Fruit fly (Drosophila melanogaster) whole organism, embryonic: ENCODE data around the gene galla-2.

ENCODE experiments used
- Ada2b ChIP-seq: fragments of 200-800 bp; sonication (Bioruptor generic); IDR thresholded peaks from 2 replicates; pipeline ENCODE4 v1.3.6; 2022; ENCODE audit warnings: missing biosample characterization, missing genetic modification characterization
- B-H1 ChIP-seq: fragments of 200-800 bp; sonication (Bioruptor generic); IDR thresholded peaks from 3 replicates; pipeline ENCODE4 v1.3.6; 2022; ENCODE audit warnings: missing biosample characterization, missing genetic modification characterization
- CG10209 ChIP-seq: fragments of 200-800 bp; sonication (Bioruptor generic); optimal IDR thresholded peaks from 3 replicates; lab custom pipeline; 2017; ENCODE audit warnings: missing biosample characterization, mild to moderate bottlenecking, missing genetic modification characterization, missing genetic modification reagents
- CG10267 ChIP-seq: fragments of 200-800 bp; sonication (Bioruptor generic); optimal IDR thresholded peaks from 2 replicates; lab custom pipeline; 2018; ENCODE audit warnings: missing biosample characterization, mild to moderate bottlenecking, missing genetic modification characterization, moderate library complexity
- CG10321 ChIP-seq: fragments of 200-800 bp; sonication (Bioruptor generic); IDR thresholded peaks from 2 replicates; pipeline ENCODE4 v1.3.6; 2022; ENCODE audit warnings: missing biosample characterization, missing genetic modification characterization
- CG11695 ChIP-seq: fragments of 200-800 bp; sonication (Bioruptor generic); IDR thresholded peaks from 3 replicates; pipeline ENCODE4 v1.3.6; 2022; ENCODE audit warnings: missing biosample characterization, missing genetic modification characterization
- CG11696 ChIP-seq: fragments of 200-800 bp; sonication (Bioruptor generic); IDR thresholded peaks from 2 replicates; pipeline ENCODE4 v1.3.6; 2022; ENCODE audit warnings: missing biosample characterization, missing genetic modification characterization
- CG12219 ChIP-seq: fragments of 200-800 bp; sonication (Bioruptor generic); optimal IDR thresholded peaks from 3 replicates; lab custom pipeline; 2018; ENCODE audit warnings: missing biosample characterization, mild to moderate bottlenecking, missing genetic modification characterization
- CG12769 ChIP-seq: fragments of 200-800 bp; sonication (Bioruptor generic); optimal IDR thresholded peaks from 2 replicates; lab custom pipeline; 2019; ENCODE audit warnings: missing biosample characterization, mild to moderate bottlenecking, missing genetic modification characterization, moderate library complexity
- CG14050 ChIP-seq: fragments of 200-800 bp; sonication (Bioruptor generic); IDR thresholded peaks from 3 replicates; pipeline ENCODE4 v1.3.6; 2022; ENCODE audit warnings: missing biosample characterization, missing genetic modification characterization
- CG14441 ChIP-seq: fragments of 200-800 bp; sonication (Bioruptor generic); IDR thresholded peaks from 2 replicates; pipeline ENCODE4 v1.3.6; 2022; ENCODE audit warnings: missing biosample characterization, missing genetic modification characterization
- CG14667 ChIP-seq: fragments of 200-800 bp; sonication (Bioruptor generic); IDR thresholded peaks from 2 replicates; pipeline ENCODE4 v1.3.6; 2022; ENCODE audit warnings: missing biosample characterization, missing genetic modification characterization
- CG1792 ChIP-seq: fragments of 200-800 bp; sonication (Bioruptor generic); optimal IDR thresholded peaks from 2 replicates; lab custom pipeline; 2016; ENCODE audit warnings: missing biosample characterization, missing genetic modification characterization
- CG2202 ChIP-seq: fragments of 200-800 bp; sonication (Bioruptor generic); optimal IDR thresholded peaks from 2 replicates; lab custom pipeline; 2018; ENCODE audit warnings: missing biosample characterization, mild to moderate bottlenecking, missing genetic modification characterization
- CG33213 ChIP-seq: fragments of 200-800 bp; sonication (Bioruptor generic); optimal IDR thresholded peaks from 3 replicates; lab custom pipeline; 2016; ENCODE audit warnings: missing biosample characterization, missing genetic modification characterization
- CG34224 ChIP-seq: fragments of 200-800 bp; sonication (Bioruptor generic); IDR thresholded peaks from 3 replicates; pipeline ENCODE4 v1.3.6; 2022; ENCODE audit warnings: missing biosample characterization, missing genetic modification characterization; ENCODE audit not compliant: partially characterized antibody
- CG4707 ChIP-seq: fragments of 200-800 bp; sonication (Bioruptor generic); optimal IDR thresholded peaks from 2 replicates; lab custom pipeline; 2018; ENCODE audit warnings: missing biosample characterization, mild to moderate bottlenecking, missing genetic modification characterization, moderate library complexity
- CG7372 ChIP-seq: fragments of 200-800 bp; sonication (Bioruptor generic); IDR thresholded peaks from 2 replicates; pipeline ENCODE4 v1.3.6; 2022; ENCODE audit warnings: missing biosample characterization, missing genetic modification characterization
- CG7963 ChIP-seq: fragments of 200-800 bp; sonication (Bioruptor generic); IDR thresholded peaks from 3 replicates; pipeline ENCODE4 v1.3.6; 2022; ENCODE audit warnings: missing biosample characterization, missing genetic modification characterization; ENCODE audit not compliant: partially characterized antibody
- CG9437 ChIP-seq: fragments of 200-800 bp; sonication (Bioruptor generic); optimal IDR thresholded peaks from 2 replicates; lab custom pipeline; 2018; ENCODE audit warnings: missing biosample characterization, mild to moderate bottlenecking, missing genetic modification characterization
- CG9727 ChIP-seq: fragments of 200-800 bp; sonication (Bioruptor generic); optimal IDR thresholded peaks from 3 replicates; lab custom pipeline; 2017; ENCODE audit warnings: missing biosample characterization, mild to moderate bottlenecking, missing genetic modification characterization
- Dek ChIP-seq: fragments of 200-800 bp; sonication (Bioruptor generic); optimal IDR thresholded peaks from 3 replicates; lab custom pipeline; 2019; ENCODE audit warnings: missing biosample characterization, mild to moderate bottlenecking, missing genetic modification characterization, moderate library complexity
- Drgx ChIP-seq: fragments of 200-800 bp; sonication (Bioruptor generic); IDR thresholded peaks from 2 replicates; pipeline ENCODE4 v1.3.6; 2022; ENCODE audit warnings: missing biosample characterization, missing genetic modification characterization
- ERR ChIP-seq: fragments of 200-800 bp; sonication (Bioruptor generic); optimal IDR thresholded peaks from 2 replicates; lab custom pipeline; 2016; ENCODE audit warnings: missing biosample characterization, missing genetic modification characterization
- HHEX ChIP-seq: fragments of 200-800 bp; sonication (Bioruptor generic); optimal IDR thresholded peaks from 3 replicates; lab custom pipeline; 2017; ENCODE audit warnings: missing biosample characterization, mild to moderate bottlenecking, missing genetic modification characterization, missing genetic modification reagents
- Hr78 ChIP-seq, 2 experiments: fragments of 200-800 bp in 1 of 2; fragments of >200 bp in 1 of 2; sonication (Bioruptor generic) in 1 of 2; optimal IDR thresholded peaks; 2 replicates each; lab custom pipeline; 2017 to 2019; ENCODE audit warnings: missing biosample characterization in 2 of 2, missing genetic modification characterization in 2 of 2, mild to moderate bottlenecking in 1 of 2, moderate library complexity in 1 of 2
- Mrtf ChIP-seq: fragments of 200-800 bp; sonication (Bioruptor generic); IDR thresholded peaks from 3 replicates; pipeline ENCODE4 v1.3.6; 2022; ENCODE audit warnings: missing biosample characterization, missing genetic modification characterization
- ase ChIP-seq: fragments of 200-800 bp; sonication (Bioruptor generic); IDR thresholded peaks from 3 replicates; pipeline ENCODE4 v1.3.6; 2022; ENCODE audit warnings: missing biosample characterization, missing genetic modification characterization
- az2 ChIP-seq: fragments of 200-800 bp; sonication (Bioruptor generic); optimal IDR thresholded peaks from 3 replicates; lab custom pipeline; 2016; ENCODE audit warnings: missing biosample characterization, missing genetic modification characterization
- cg ChIP-seq: fragments of 200-800 bp; sonication (Bioruptor generic); optimal IDR thresholded peaks from 3 replicates; lab custom pipeline; 2019; ENCODE audit warnings: missing biosample characterization, mild to moderate bottlenecking, missing genetic modification characterization, moderate library complexity
- crol ChIP-seq: fragments of 200-800 bp; sonication (Bioruptor generic); IDR thresholded peaks from 2 replicates; pipeline ENCODE4 v1.3.6; 2022; ENCODE audit warnings: missing biosample characterization, missing genetic modification characterization
- dmrt11E ChIP-seq: fragments of 200-800 bp; sonication (Bioruptor generic); optimal IDR thresholded peaks from 3 replicates; lab custom pipeline; 2018; ENCODE audit warnings: missing biosample characterization, mild to moderate bottlenecking, missing genetic modification characterization, moderate library complexity
- eve ChIP-seq, 2 experiments: fragments of >200 bp; optimal IDR thresholded peaks; 2 replicates each; lab custom pipeline; 2017; ENCODE audit warnings: missing biosample characterization in 2 of 2, missing genetic modification characterization in 2 of 2
- fd102C ChIP-seq: fragments of 200-800 bp; sonication (Bioruptor generic); optimal IDR thresholded peaks from 2 replicates; lab custom pipeline; 2018; ENCODE audit warnings: missing biosample characterization, mild to moderate bottlenecking, missing genetic modification characterization, moderate library complexity
- gem ChIP-seq: fragments of 200-800 bp; sonication (Bioruptor generic); optimal IDR thresholded peaks from 2 replicates; lab custom pipeline; 2019; ENCODE audit warnings: missing biosample characterization, mild to moderate bottlenecking, missing genetic modification characterization, moderate library complexity
- gfzf ChIP-seq: fragments of 200-800 bp; sonication (Bioruptor generic); optimal IDR thresholded peaks from 2 replicates; lab custom pipeline; 2016; ENCODE audit warnings: missing biosample characterization, mild to moderate bottlenecking, missing genetic modification characterization, moderate library complexity
- lilli ChIP-seq: fragments of 200-800 bp; sonication (Bioruptor generic); optimal IDR thresholded peaks from 3 replicates; lab custom pipeline; 2016; ENCODE audit warnings: missing biosample characterization, missing genetic modification characterization
- lov ChIP-seq, 2 experiments: fragments of 200-800 bp in 1 of 2; fragments of >200 bp in 1 of 2; sonication (Bioruptor generic) in 1 of 2; IDR thresholded peaks in 1 of 2; optimal IDR thresholded peaks in 1 of 2; 2 replicates in 1 of 2; 3 replicates in 1 of 2; pipeline versions ENCODE4 v1.3.6 to Lab custom; 2017 to 2022; ENCODE audit warnings: missing biosample characterization in 1 of 2, missing genetic modification characterization in 1 of 2
- nerfin-1 ChIP-seq: fragments of 200-800 bp; sonication (Bioruptor generic); optimal IDR thresholded peaks from 3 replicates; lab custom pipeline; 2019; ENCODE audit warnings: missing biosample characterization, mild to moderate bottlenecking, missing genetic modification characterization, moderate library complexity
- org-1 ChIP-seq: fragments of 200-800 bp; sonication (Bioruptor generic); optimal IDR thresholded peaks from 2 replicates; lab custom pipeline; 2017; ENCODE audit warnings: missing biosample characterization, missing genetic modification characterization
- phol ChIP-seq: fragments of 200-800 bp; sonication (Bioruptor generic); optimal IDR thresholded peaks from 3 replicates; lab custom pipeline; 2018; ENCODE audit warnings: missing biosample characterization, mild to moderate bottlenecking, missing genetic modification characterization, moderate library complexity
- sens ChIP-seq: fragments of 200-800 bp; sonication (Bioruptor generic); peaks from one replicate; lab custom pipeline; 2016; ENCODE audit warnings: missing biosample characterization, missing genetic modification characterization
- slou ChIP-seq: fragments of 200-800 bp; sonication (Bioruptor generic); optimal IDR thresholded peaks from 3 replicates; lab custom pipeline; 2016; ENCODE audit warnings: missing biosample characterization, missing genetic modification characterization
- stwl ChIP-seq: fragments of 200-800 bp; sonication (Bioruptor generic); optimal IDR thresholded peaks from 3 replicates; lab custom pipeline; 2018; ENCODE audit warnings: missing biosample characterization, mild to moderate bottlenecking, missing genetic modification characterization, moderate library complexity
- trh ChIP-seq: fragments of 200-800 bp; sonication (Bioruptor generic); optimal IDR thresholded peaks from 2 replicates; lab custom pipeline; 2016; ENCODE audit warnings: missing biosample characterization, missing genetic modification characterization
- zen ChIP-seq: fragments of 200-800 bp; sonication (Bioruptor generic); optimal IDR thresholded peaks from 3 replicates; lab custom pipeline; 2018; ENCODE audit warnings: missing biosample characterization, mild to moderate bottlenecking, missing genetic modification characterization, moderate library complexity
- zf30C ChIP-seq: fragments of 200-800 bp; sonication (Bioruptor generic); optimal IDR thresholded peaks from 3 replicates; lab custom pipeline; 2018; ENCODE audit warnings: missing biosample characterization, mild to moderate bottlenecking, missing genetic modification characterization

The galla-2 gene

dm6 chr3L:10837869-10838783, 44.6 kb upstream of the galla-2 start (continued):
- TF ChIP-seq CG2202 (tag; lab: Kevin White, UChicago) (no peak), CG14667 (GFP tag; lab: Robert Waterston, UW) (peak; percentile 25; the same call in 1 of the 2 replicates), Dek (tag; lab: Kevin White, UChicago) (peak; percentile 37), CG11695 (GFP tag; lab: Robert Waterston, UW) (peak; percentile 75; the same call in 2 of the 3 replicates), zf30C (GFP tag; lab: Kevin White, UChicago) (no peak), CG9727 (peak; percentile 37), CG11696 (GFP tag; lab: Robert Waterston, UW) (peak; percentile 49; the same call in 1 of the 2 replicates), ase (peak; percentile 70; the same call in 2 of the 3 replicates), gfzf (GFP tag; lab: Kevin White, UChicago) (no peak), CG4707 (GFP tag; lab: Kevin White, UChicago) (no peak), az2 (peak; percentile 66), phol (tag; lab: Kevin White, UChicago) (peak; percentile 67), CG10321 (GFP tag; lab: Robert Waterston, UW) (peak; percentile 50; the same call in 1 of the 2 replicates), Hr78 (GFP tag; optimal IDR thresholded peaks at IDR 0.05; lab: Kevin White, UChicago) (no peak), zen (tag; lab: Kevin White, UChicago) (no peak), ERR (GFP tag; lab: Kevin White, UChicago) (no peak), eve (GFP tag; optimal IDR thresholded peaks at IDR 0.05; lab: Kevin White, UChicago) (peak in 1 of 2 experiments; percentile 64), CG12769 (tag; lab: Kevin White, UChicago) (peak; percentile 10), Mrtf (GFP tag; lab: Robert Waterston, UW) (peak; percentile 70; the same call in 2 of the 3 replicates), org-1 (GFP tag; lab: Kevin White, UChicago) (peak; percentile 36), CG10267 (tag; lab: Kevin White, UChicago) (peak; percentile 35), fd102C (GFP tag; lab: Kevin White, UChicago) (no peak), CG34224 (no peak), cg (GFP tag; lab: Kevin White, UChicago) (no peak), trh (GFP tag; lab: Kevin White, UChicago) (peak; percentile 26), Drgx (GFP tag; lab: Robert Waterston, UW) (peak; percentile 81), CG7963 (GFP tag; lab: Robert Waterston, UW) (no peak), lilli (GFP tag; lab: Kevin White, UChicago) (peak; percentile 61), lov (optimal IDR thresholded peaks at IDR 0.05; lab: Kevin White, UChicago) (no peak), lov (GFP tag; IDR thresholded peaks at IDR 0.05; lab: Robert Waterston, UW) (peak; percentile 59; the same call in 1 of the 3 replicates), CG14050 (peak; percentile 71; the same call in 2 of the 3 replicates), CG14441 (GFP tag; lab: Robert Waterston, UW) (peak; percentile 85), B-H1 (GFP tag; lab: Robert Waterston, UW) (peak; percentile 63; the same call in 2 of the 3 replicates), CG7372 (GFP tag; lab: Robert Waterston, UW) (peak; percentile 47; the same call in 1 of the 2 replicates), nerfin-1 (no peak), CG33213 (GFP tag; lab: Kevin White, UChicago) (peak; percentile 43), CG9437 (GFP tag; lab: Kevin White, UChicago) (peak; percentile 41), Ada2b (GFP tag; lab: Robert Waterston, UW) (peak; percentile 63), CG10209 (GFP tag; lab: Kevin White, UChicago) (peak; percentile 58), crol (peak; percentile 73), dmrt11E (tag; lab: Kevin White, UChicago) (peak; percentile 12), CG1792 (GFP tag; lab: Kevin White, UChicago) (peak; percentile 60), gem (tag; lab: Kevin White, UChicago) (peak; percentile 78), slou (GFP tag; lab: Kevin White, UChicago) (no peak), sens (GFP tag; lab: Kevin White, UChicago) (peak; percentile 91), HHEX (GFP tag; lab: Kevin White, UChicago) (peak; percentile 43), stwl (tag; lab: Kevin White, UChicago) (no peak), CG12219 (GFP tag; lab: Kevin White, UChicago) (peak; percentile 42)
